Worm (Caenorhabditis elegans) whole organism, young adult: ENCODE data around the gene acr-23.

Source experiments
- D2030.7 ChIP-seq: fragments of 200-800 bp; sonication (Bioruptor generic); IDR thresholded peaks from 2 replicates; pipeline ENCODE4 v1.3.6; 2022; ENCODE audit warnings: missing genetic modification reagents, missing genetic modification characterization, missing compliant biosample characterization
- F22D6.2 ChIP-seq: sonication (generic microtip); optimal IDR thresholded peaks from 2 replicates; lab custom pipeline; 2016; ENCODE audit warnings: mild to moderate bottlenecking, missing genetic modification characterization, missing compliant biosample characterization
- F37B4.10 ChIP-seq: fragments of 200-800 bp; sonication (Bioruptor generic); IDR thresholded peaks from 2 replicates; pipeline ENCODE4 v1.3.6; 2022; ENCODE audit warnings: missing genetic modification characterization, missing compliant biosample characterization
- F52B5.7 ChIP-seq: sonication (generic microtip); optimal IDR thresholded peaks from 2 replicates; lab custom pipeline; 2016; ENCODE audit warnings: mild to moderate bottlenecking, missing genetic modification characterization, missing compliant biosample characterization
- T07F8.4 ChIP-seq: sonication (generic microtip); optimal IDR thresholded peaks from 2 replicates; lab custom pipeline; 2016; ENCODE audit warnings: mild to moderate bottlenecking, missing genetic modification characterization, moderate library complexity, missing compliant biosample characterization
- Y56A3A.18 ChIP-seq: fragments of 200-800 bp; sonication (Bioruptor generic); IDR thresholded peaks from 2 replicates; pipeline ENCODE4 v1.3.6; 2022; ENCODE audit warnings: missing genetic modification reagents, missing genetic modification characterization, missing compliant biosample characterization
- Y67H2A.10 ChIP-seq: fragments of 200-800 bp; sonication (Bioruptor generic); conservative IDR thresholded peaks from 2 replicates; pipeline ENCODE4 v1.3.6; 2022; ENCODE audit warnings: missing genetic modification reagents, missing genetic modification characterization, missing compliant biosample characterization
- Y79H2A.3 ChIP-seq: fragments of 200-800 bp; sonication (Bioruptor generic); conservative IDR thresholded peaks from 2 replicates; pipeline ENCODE4 v1.3.6; 2022; ENCODE audit warnings: missing genetic modification reagents, missing genetic modification characterization, missing compliant biosample characterization
- aptf-2 ChIP-seq: fragments of 200-800 bp; sonication (Bioruptor generic); conservative IDR thresholded peaks from 2 replicates; pipeline ENCODE4 v1.3.6; 2022; ENCODE audit warnings: missing genetic modification reagents, missing genetic modification characterization, missing compliant biosample characterization
- atf-7 ChIP-seq: sonication (generic microtip); optimal IDR thresholded peaks from 2 replicates; lab custom pipeline; 2017; ENCODE audit warnings: mild to moderate bottlenecking, missing genetic modification characterization, missing compliant biosample characterization
- athp-1 ChIP-seq: sonication (generic microtip); optimal IDR thresholded peaks from 2 replicates; lab custom pipeline; 2017; ENCODE audit warnings: mild to moderate bottlenecking, missing genetic modification characterization, missing compliant biosample characterization
- ccch-3 ChIP-seq: fragments of 200-800 bp; sonication (Bioruptor generic); optimal IDR thresholded peaks from 2 replicates; lab custom pipeline; 2018; ENCODE audit warnings: mild to moderate bottlenecking, missing genetic modification characterization, missing compliant biosample characterization
- ceh-58 ChIP-seq: fragments of 200-800 bp; sonication (Bioruptor generic); IDR thresholded peaks from 2 replicates; pipeline ENCODE4 v1.3.6; 2022; ENCODE audit warnings: missing genetic modification characterization, missing compliant biosample characterization
- dpff-1 ChIP-seq: sonication (generic microtip); optimal IDR thresholded peaks from 2 replicates; lab custom pipeline; 2017; ENCODE audit warnings: mild to moderate bottlenecking, missing genetic modification characterization, missing compliant biosample characterization
- egl-44 ChIP-seq: fragments of 200-800 bp; sonication (Bioruptor generic); IDR thresholded peaks from 2 replicates; pipeline ENCODE4 v1.3.6; 2022; ENCODE audit warnings: missing genetic modification reagents, missing genetic modification characterization, missing compliant biosample characterization
- ets-4 ChIP-seq: fragments of 200-800 bp; sonication (Bioruptor generic); optimal IDR thresholded peaks from 2 replicates; lab custom pipeline; 2018; ENCODE audit warnings: mild to moderate bottlenecking, missing genetic modification characterization, missing compliant biosample characterization
- him-1 ChIP-seq: sonication (generic microtip); optimal IDR thresholded peaks from 2 replicates; lab custom pipeline; 2016; ENCODE audit warnings: missing genotype, missing genetic modification reagents, missing genetic modification characterization, missing compliant biosample characterization
- hrde-1 ChIP-seq: sonication (generic microtip); optimal IDR thresholded peaks from 2 replicates; lab custom pipeline; 2016; ENCODE audit warnings: missing genetic modification characterization, mild to moderate bottlenecking, missing compliant biosample characterization, moderate library complexity, missing genotype, missing genetic modification reagents, borderline replicate concordance
- let-607 ChIP-seq, 2 experiments: fragments of 200-800 bp in 1 of 2; sonication (Bioruptor generic) in 1 of 2; sonication (generic microtip) in 1 of 2; optimal IDR thresholded peaks; 2 replicates each; lab custom pipeline; 2016 to 2018; ENCODE audit warnings: mild to moderate bottlenecking in 2 of 2, missing compliant biosample characterization in 2 of 2, missing genetic modification characterization in 2 of 2, moderate library complexity in 2 of 2, missing genotype in 1 of 2
- lin-54 ChIP-seq: fragments of 200-800 bp; sonication (Bioruptor generic); optimal IDR thresholded peaks from 2 replicates; lab custom pipeline; 2018; ENCODE audit warnings: mild to moderate bottlenecking, missing genetic modification characterization, missing compliant biosample characterization
- madf-10 ChIP-seq: sonication (generic microtip); optimal IDR thresholded peaks from 2 replicates; lab custom pipeline; 2016; ENCODE audit warnings: mild to moderate bottlenecking, missing genetic modification characterization, missing compliant biosample characterization
- nhr-80 ChIP-seq: sonication (generic microtip); optimal IDR thresholded peaks from 2 replicates; lab custom pipeline; 2016; ENCODE audit warnings: missing genetic modification characterization, missing compliant biosample characterization
- snpc-3.4 ChIP-seq: sonication (generic microtip); optimal IDR thresholded peaks from 2 replicates; lab custom pipeline; 2017; ENCODE audit warnings: missing genetic modification characterization, mild to moderate bottlenecking, missing compliant biosample characterization, antibody characterized with exemption, moderate library complexity, missing genotype, missing genetic modification reagents
- snpc-4 ChIP-seq, 5 experiments: fragments of 150-350 bp in 1 of 5; sonication (generic microtip) in 4 of 5; optimal IDR thresholded peaks; 2 replicates each; lab custom pipeline; 2014 to 2018; ENCODE audit warnings: missing genetic modification characterization in 5 of 5, missing biosample characterization in 3 of 5, antibody characterized with exemption in 2 of 5, mild to moderate bottlenecking in 2 of 5, missing compliant biosample characterization in 2 of 5, missing genotype in 2 of 5, moderate library complexity in 2 of 5, missing genetic modification reagents in 1 of 5
- tlf-1 ChIP-seq: fragments of 200-800 bp; sonication (Bioruptor generic); optimal IDR thresholded peaks from 2 replicates; lab custom pipeline; 2018; ENCODE audit warnings: mild to moderate bottlenecking, missing genetic modification characterization, missing compliant biosample characterization
- unc-62 ChIP-seq: fragments of 150-350 bp; optimal IDR thresholded peaks from 2 replicates; lab custom pipeline; 2014; ENCODE audit warnings: missing biosample characterization, missing genetic modification reagents, missing genetic modification characterization
- zim-3 ChIP-seq: sonication (generic microtip); optimal IDR thresholded peaks from 2 replicates; lab custom pipeline; 2017; ENCODE audit warnings: mild to moderate bottlenecking, missing genetic modification characterization, moderate library complexity, missing compliant biosample characterization
- ztf-22 ChIP-seq: fragments of 200-800 bp; sonication (Bioruptor generic); optimal IDR thresholded peaks from 2 replicates; lab custom pipeline; 2018; ENCODE audit warnings: mild to moderate bottlenecking, missing genetic modification characterization, moderate library complexity, missing compliant biosample characterization

The acr-23 gene

DNA sequence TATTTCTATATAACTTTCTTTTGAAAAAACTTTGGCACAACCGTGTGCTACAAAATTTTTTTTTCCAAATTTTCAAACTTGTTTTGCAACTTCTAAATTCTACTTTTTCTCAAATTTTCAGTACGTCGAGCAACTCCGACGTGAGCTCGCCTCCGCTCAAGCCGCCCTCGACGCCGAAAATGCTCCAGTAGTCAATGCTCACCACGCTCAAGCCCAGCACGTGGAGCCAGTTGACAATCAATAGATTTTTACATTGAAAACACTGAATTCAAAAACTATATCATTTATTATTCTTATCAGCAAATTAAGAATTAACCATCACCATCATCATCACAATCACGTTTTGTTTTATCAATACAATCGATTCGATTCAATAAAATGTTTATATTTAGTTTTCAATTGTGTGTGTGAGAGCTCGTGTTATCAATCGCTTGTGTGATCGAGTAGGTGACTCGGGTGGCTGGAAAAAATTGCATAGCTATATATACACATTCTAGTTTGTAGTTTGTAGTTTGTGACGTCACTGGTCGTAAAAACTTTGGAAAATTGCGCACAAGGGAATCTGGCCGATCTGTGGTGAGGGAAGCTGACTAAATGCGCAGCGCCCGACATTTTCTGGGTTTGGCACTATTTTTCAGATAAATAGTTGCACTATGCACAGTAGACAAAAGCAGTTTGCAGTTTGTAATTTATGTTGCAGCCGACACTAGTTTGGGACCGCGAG lies 24.9 kb downstream of the acr-23 start (continued):
- TF ChIP-seq ccch-3 (GFP tag; lab: Kevin White, UChicago) (no peak), madf-10 (tag; lab: Kevin White, UChicago) (peak; percentile 91), aptf-2 (GFP tag; lab: Robert Waterston, UW) (no peak)

DNA sequence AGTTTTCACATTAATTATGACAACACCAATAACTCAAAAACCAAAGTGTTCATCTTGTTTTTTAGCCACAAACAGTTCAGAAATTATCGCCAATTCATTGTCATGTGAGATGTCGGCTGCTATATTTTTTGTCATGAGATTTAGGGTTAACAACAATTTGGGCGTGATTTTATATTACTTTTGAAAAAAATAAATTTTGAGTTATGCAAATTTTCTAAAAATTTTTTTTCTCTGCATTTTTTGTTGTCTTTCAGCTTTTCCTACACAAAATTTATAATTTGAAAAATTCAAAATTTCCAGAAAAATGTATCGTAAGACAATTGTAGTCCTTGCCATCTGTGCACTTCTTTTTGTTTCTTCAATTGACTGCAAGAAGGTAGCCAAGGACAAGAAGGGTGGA lies 26.3 kb downstream of the acr-23 start, which contains the start of gene F59B1.2:
Gene F59B1.2 (plus strand): TSS at position 301 of the 400 bp plus-strand sequence.
- TF ChIP-seq snpc-4 (GFP tag; optimal IDR thresholded peaks at IDR 0.05; lab: Kevin White, UChicago), result no peak
- peak in 1 of 4 experiments; percentile 6 for TF ChIP-seq snpc-4 (tag; optimal IDR thresholded peaks at IDR 0.05; lab: Kevin White, UChicago)
- no peak for TF ChIP-seq hrde-1 (tag; lab: Kevin White, UChicago)
- no peak for TF ChIP-seq atf-7 (tag; lab: Kevin White, UChicago)
- TF ChIP-seq ceh-58 (GFP tag; lab: Robert Waterston, UW), result no peak

DNA sequence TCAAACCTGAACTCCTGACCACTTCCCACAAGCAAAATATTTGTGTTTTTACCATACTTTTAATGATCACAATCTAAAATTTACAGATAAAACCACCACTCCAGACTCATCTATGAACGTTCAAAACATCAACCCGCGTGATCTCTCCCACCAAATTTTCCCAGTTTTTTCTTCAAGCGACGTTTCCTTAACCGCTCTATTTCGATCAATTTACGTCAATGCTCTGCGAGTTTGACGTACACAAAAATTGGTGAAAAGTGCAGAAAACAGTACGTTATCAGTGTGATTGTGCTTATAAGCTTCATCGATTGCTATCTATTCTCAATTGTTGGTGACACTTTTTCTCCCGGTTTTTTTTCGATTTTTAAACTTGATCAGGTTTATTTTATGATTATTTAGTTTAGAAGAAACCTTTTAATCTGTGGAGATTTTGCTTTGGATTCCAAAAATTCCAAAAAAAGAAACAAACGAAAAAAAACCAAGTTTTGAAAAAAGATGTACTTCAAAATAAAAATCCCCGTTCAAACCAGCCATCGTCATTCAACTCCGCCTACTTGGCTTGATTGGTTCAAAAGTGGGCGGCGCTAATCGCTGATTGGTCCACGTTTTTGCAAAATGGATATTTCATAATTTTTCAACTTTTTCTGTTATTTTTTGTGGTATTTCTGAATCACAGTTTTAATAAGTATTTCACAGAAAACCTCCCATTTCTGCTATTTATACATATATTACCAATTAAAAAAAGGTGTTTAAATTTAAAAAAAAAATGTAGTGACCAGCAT lies 26.9 kb downstream of the acr-23 start:
- TF ChIP-seq egl-44 (GFP tag; lab: Robert Waterston, UW), result peak; percentile 45; the same call in 1 of the 2 replicates
- TF ChIP-seq ztf-22 (GFP tag; lab: Kevin White, UChicago), result peak; percentile 36
- TF ChIP-seq atf-7 (tag; lab: Kevin White, UChicago), result peak; percentile 56
- TF ChIP-seq zim-3 (tag; lab: Kevin White, UChicago), result no peak
- TF ChIP-seq F22D6.2 (tag; lab: Kevin White, UChicago), result no peak
- TF ChIP-seq lin-54 (GFP tag; lab: Kevin White, UChicago), result no peak
- TF ChIP-seq let-607 (tag; optimal IDR thresholded peaks at IDR 0.05; lab: Kevin White, UChicago), result peak in 1 of 2 experiments; percentile 19
- no peak for TF ChIP-seq T07F8.4 (tag; lab: Kevin White, UChicago)
- no peak for TF ChIP-seq him-1 (tag; lab: Kevin White, UChicago)
- no peak for TF ChIP-seq madf-10 (tag; lab: Kevin White, UChicago)
- TF ChIP-seq F52B5.7 (tag; lab: Kevin White, UChicago), result no peak
- no peak for TF ChIP-seq ceh-58 (GFP tag; lab: Robert Waterston, UW)
- no peak for TF ChIP-seq snpc-3.4 (tag; lab: Kevin White, UChicago)
- TF ChIP-seq nhr-80 (tag; lab: Kevin White, UChicago), result peak; percentile 77
- TF ChIP-seq, all 124 proteins: peak for 5

DNA sequence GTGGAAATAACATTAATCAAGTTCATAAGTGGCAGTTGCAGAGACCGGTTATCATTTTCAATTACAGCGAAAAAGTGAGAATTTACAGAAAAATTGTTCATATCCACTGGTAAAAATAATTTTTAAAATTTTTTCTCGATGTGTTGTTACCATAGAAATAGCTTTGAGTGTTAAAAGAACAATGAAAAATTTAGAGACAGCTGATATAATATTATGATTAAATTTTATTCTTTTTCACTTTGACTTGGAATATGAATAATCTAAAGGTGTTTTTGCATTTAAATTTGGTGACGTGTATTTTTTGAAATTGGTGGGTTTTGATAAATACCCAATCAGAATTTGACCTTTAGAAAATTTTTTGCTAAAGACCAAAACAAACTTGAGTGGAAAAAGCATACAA lies 27.8 kb downstream of the acr-23 start, which contains the start of gene F59B1.6:
Gene F59B1.6 (minus strand): TSS at position 101 of the 400 bp plus-strand sequence.
- TF ChIP-seq F37B4.10 (no peak), athp-1 (no peak), Y79H2A.3 (GFP tag; lab: Robert Waterston, UW) (no peak), Y56A3A.18 (GFP tag; lab: Robert Waterston, UW) (no peak), zim-3 (tag; lab: Kevin White, UChicago) (no peak), ets-4 (GFP tag; lab: Kevin White, UChicago) (no peak), D2030.7 (GFP tag; lab: Robert Waterston, UW) (no peak), dpff-1 (no peak), unc-62 (GFP tag; lab: Kevin White, UChicago) (no peak), Y67H2A.10 (GFP tag; lab: Robert Waterston, UW) (no peak), tlf-1 (GFP tag; lab: Kevin White, UChicago) (no peak)
- TF ChIP-seq, all 124 proteins: peak for 0
